Fruit fly (Drosophila melanogaster) whole organism, embryonic: ENCODE data around the gene CG9497.

Experiments
- Bdp1 ChIP-seq: fragments of 200-800 bp; sonication (Bioruptor generic); optimal IDR thresholded peaks from 3 replicates; lab custom pipeline; 2016; ENCODE audit warnings: missing biosample characterization, missing genetic modification characterization
- CG10147 ChIP-seq: fragments of 200-800 bp; sonication (Bioruptor generic); optimal IDR thresholded peaks from 2 replicates; lab custom pipeline; 2019; ENCODE audit warnings: missing biosample characterization, mild to moderate bottlenecking, missing genetic modification characterization, moderate library complexity
- CG11247 ChIP-seq: fragments of 200-800 bp; sonication (Bioruptor generic); IDR thresholded peaks from 2 replicates; pipeline ENCODE4 v1.3.6; 2022; ENCODE audit warnings: missing biosample characterization, missing genetic modification characterization
- CG11456 ChIP-seq: fragments of 200-800 bp; sonication (Bioruptor generic); IDR thresholded peaks from 3 replicates; pipeline ENCODE4 v1.3.6; 2022; ENCODE audit warnings: missing biosample characterization, missing genetic modification characterization
- CG11695 ChIP-seq: fragments of 200-800 bp; sonication (Bioruptor generic); IDR thresholded peaks from 3 replicates; pipeline ENCODE4 v1.3.6; 2022; ENCODE audit warnings: missing biosample characterization, missing genetic modification characterization
- CG11723 ChIP-seq: fragments of 200-800 bp; sonication (Bioruptor generic); optimal IDR thresholded peaks from 2 replicates; lab custom pipeline; 2017; ENCODE audit warnings: missing biosample characterization, mild to moderate bottlenecking, missing genetic modification characterization
- CG12104 ChIP-seq: fragments of 200-800 bp; sonication (Bioruptor generic); optimal IDR thresholded peaks from 3 replicates; lab custom pipeline; 2016; ENCODE audit warnings: missing biosample characterization, missing genetic modification characterization
- CG13624 ChIP-seq: fragments of 200-800 bp; sonication (Bioruptor generic); optimal IDR thresholded peaks from 2 replicates; lab custom pipeline; 2016; ENCODE audit warnings: missing biosample characterization, missing genetic modification characterization
- CG17186 ChIP-seq: fragments of 200-800 bp; sonication (Bioruptor generic); optimal IDR thresholded peaks from 3 replicates; lab custom pipeline; 2017; ENCODE audit warnings: missing biosample characterization, missing genetic modification reagents, missing genetic modification characterization
- CG17385 ChIP-seq: fragments of 200-800 bp; sonication (Bioruptor generic); optimal IDR thresholded peaks from 3 replicates; lab custom pipeline; 2018; ENCODE audit warnings: missing biosample characterization, mild to moderate bottlenecking, missing genetic modification characterization
- CG1792 ChIP-seq: fragments of 200-800 bp; sonication (Bioruptor generic); optimal IDR thresholded peaks from 2 replicates; lab custom pipeline; 2016; ENCODE audit warnings: missing biosample characterization, missing genetic modification characterization
- CG18599 ChIP-seq: fragments of 200-800 bp; sonication (Bioruptor generic); optimal IDR thresholded peaks from 3 replicates; lab custom pipeline; 2017; ENCODE audit warnings: missing biosample characterization, missing genetic modification characterization, mild to moderate bottlenecking, moderate library complexity, missing genetic modification reagents
- CG18764 ChIP-seq: fragments of 200-800 bp; sonication (Bioruptor generic); optimal IDR thresholded peaks from 3 replicates; lab custom pipeline; 2016; ENCODE audit warnings: missing biosample characterization, missing genetic modification characterization
- CG2875 ChIP-seq: fragments of 200-800 bp; sonication (Bioruptor generic); optimal IDR thresholded peaks from 2 replicates; lab custom pipeline; 2017; ENCODE audit warnings: missing biosample characterization, mild to moderate bottlenecking, missing genetic modification characterization, missing genetic modification reagents
- CG31441 ChIP-seq: fragments of 200-800 bp; sonication (Bioruptor generic); IDR thresholded peaks from 2 replicates; pipeline ENCODE4 v1.3.6; 2022; ENCODE audit warnings: missing biosample characterization, missing genetic modification characterization
- CG32767 ChIP-seq: fragments of 200-800 bp; sonication (Bioruptor generic); IDR thresholded peaks from 2 replicates; pipeline ENCODE4 v1.3.6; 2022; ENCODE audit warnings: missing biosample characterization, missing genetic modification characterization
- CG32772 ChIP-seq: fragments of 200-800 bp; sonication (Bioruptor generic); IDR thresholded peaks from 2 replicates; pipeline ENCODE4 v1.3.6; 2022; ENCODE audit warnings: missing biosample characterization, missing genetic modification characterization
- CG4854 ChIP-seq: fragments of 200-800 bp; sonication (Bioruptor generic); optimal IDR thresholded peaks from 2 replicates; lab custom pipeline; 2016; ENCODE audit warnings: missing biosample characterization, missing genetic modification characterization, inconsistent platforms
- CG7271 ChIP-seq: fragments of 200-800 bp; sonication (Bioruptor generic); optimal IDR thresholded peaks from 2 replicates; lab custom pipeline; 2018; ENCODE audit warnings: missing biosample characterization, mild to moderate bottlenecking, missing genetic modification characterization, moderate library complexity
- CG7786 ChIP-seq: fragments of 200-800 bp; sonication (Bioruptor generic); optimal IDR thresholded peaks from 2 replicates; lab custom pipeline; 2016; ENCODE audit warnings: missing biosample characterization, missing genetic modification characterization
- CG7987 ChIP-seq: fragments of 200-800 bp; sonication (Bioruptor generic); optimal IDR thresholded peaks from 2 replicates; lab custom pipeline; 2018; ENCODE audit warnings: missing biosample characterization, mild to moderate bottlenecking, missing genetic modification characterization, moderate library complexity
- Camta ChIP-seq: fragments of 200-800 bp; sonication (Bioruptor generic); optimal IDR thresholded peaks from 2 replicates; lab custom pipeline; 2016; ENCODE audit warnings: missing biosample characterization, missing genetic modification characterization
- Chrac-16 ChIP-seq: fragments of 200-800 bp; sonication (Bioruptor generic); optimal IDR thresholded peaks from 3 replicates; lab custom pipeline; 2016; ENCODE audit warnings: missing biosample characterization, missing genetic modification characterization
- CrebB ChIP-seq: fragments of 200-800 bp; sonication (Bioruptor generic); optimal IDR thresholded peaks from 3 replicates; lab custom pipeline; 2018; ENCODE audit warnings: missing biosample characterization, mild to moderate bottlenecking, missing genetic modification characterization
- D ChIP-seq, 2 experiments: fragments of 200-800 bp in 1 of 2; fragments of >200 bp in 1 of 2; sonication (Bioruptor generic) in 1 of 2; optimal IDR thresholded peaks; 2 replicates in 1 of 2; 3 replicates in 1 of 2; lab custom pipeline; 2017; ENCODE audit warnings: mild to moderate bottlenecking in 1 of 2, missing biosample characterization in 1 of 2, missing genetic modification characterization in 1 of 2, missing genetic modification reagents in 1 of 2
- H15 ChIP-seq: fragments of 200-800 bp; sonication (Bioruptor generic); IDR thresholded peaks from 3 replicates; pipeline ENCODE4 v1.3.6; 2022; ENCODE audit warnings: missing biosample characterization, missing genetic modification characterization
- HmgZ ChIP-seq: fragments of 200-800 bp; sonication (Bioruptor generic); optimal IDR thresholded peaks from 2 replicates; lab custom pipeline; 2018; ENCODE audit warnings: missing biosample characterization, mild to moderate bottlenecking, missing genetic modification characterization
- Kr ChIP-seq: fragments of 200-800 bp; sonication (Bioruptor generic); optimal IDR thresholded peaks from 2 replicates; lab custom pipeline; 2017; ENCODE audit warnings: missing biosample characterization, mild to moderate bottlenecking, missing genetic modification characterization
- Myb ChIP-seq: fragments of 200-800 bp; sonication (Bioruptor generic); optimal IDR thresholded peaks from 2 replicates; lab custom pipeline; 2016; ENCODE audit warnings: missing biosample characterization, missing genetic modification characterization
- NK7.1 ChIP-seq: fragments of 200-800 bp; sonication (Bioruptor generic); optimal IDR thresholded peaks from 3 replicates; lab custom pipeline; 2016; ENCODE audit warnings: missing biosample characterization, missing genetic modification characterization
- Pdp1 ChIP-seq, 2 experiments: fragments of 200-800 bp; sonication (Bioruptor generic); optimal IDR thresholded peaks; 3 replicates each; lab custom pipeline; 2016; ENCODE audit warnings: missing biosample characterization in 2 of 2, missing genetic modification characterization in 2 of 2, mild to moderate bottlenecking in 1 of 2, moderate library complexity in 1 of 2
- bab2 ChIP-seq: fragments of 200-800 bp; sonication (Bioruptor generic); optimal IDR thresholded peaks from 2 replicates; lab custom pipeline; 2016; ENCODE audit warnings: missing biosample characterization, missing genetic modification characterization
- bcd ChIP-seq: fragments of 200-800 bp; sonication (Bioruptor generic); optimal IDR thresholded peaks from 2 replicates; lab custom pipeline; 2017; ENCODE audit warnings: missing biosample characterization, mild to moderate bottlenecking, missing genetic modification characterization
- cwo ChIP-seq: fragments of 200-800 bp; sonication (Bioruptor generic); optimal IDR thresholded peaks from 3 replicates; lab custom pipeline; 2017; ENCODE audit warnings: missing biosample characterization, missing genetic modification characterization, mild to moderate bottlenecking, moderate library complexity, missing genetic modification reagents
- dpn ChIP-seq, 2 experiments: fragments of 200-800 bp; sonication (Bioruptor generic); optimal IDR thresholded peaks; 3 replicates each; lab custom pipeline; 2016; ENCODE audit warnings: missing biosample characterization in 2 of 2, missing genetic modification characterization in 2 of 2
- dysf ChIP-seq: fragments of 200-800 bp; sonication (Bioruptor generic); IDR thresholded peaks from 3 replicates; pipeline ENCODE4 v1.3.6; 2022; ENCODE audit warnings: missing biosample characterization, missing genetic modification characterization
- fd96Cb ChIP-seq: fragments of 200-800 bp; sonication (Bioruptor generic); optimal IDR thresholded peaks from 2 replicates; lab custom pipeline; 2018; ENCODE audit warnings: missing biosample characterization, mild to moderate bottlenecking, missing genetic modification characterization, moderate library complexity
- hkb ChIP-seq, 2 experiments: fragments of 200-800 bp in 1 of 2; fragments of >200 bp in 1 of 2; sonication (Bioruptor generic) in 1 of 2; IDR thresholded peaks in 1 of 2; optimal IDR thresholded peaks in 1 of 2; 2 replicates each; pipeline versions ENCODE4 v1.3.6 to Lab custom; 2017 to 2022; ENCODE audit warnings: missing biosample characterization in 1 of 2, missing genetic modification characterization in 1 of 2
- lmd ChIP-seq: fragments of 200-800 bp; sonication (Bioruptor generic); IDR thresholded peaks from 2 replicates; pipeline ENCODE4 v1.3.6; 2022; ENCODE audit warnings: missing biosample characterization, missing genetic modification characterization
- nerfin-1 ChIP-seq: fragments of 200-800 bp; sonication (Bioruptor generic); optimal IDR thresholded peaks from 3 replicates; lab custom pipeline; 2019; ENCODE audit warnings: missing biosample characterization, mild to moderate bottlenecking, missing genetic modification characterization, moderate library complexity
- pan ChIP-seq, 4 experiments: fragments of >200 bp in 3 of 4; fragments of 200-800 bp in 1 of 4; sonication (Bioruptor generic) in 1 of 4; optimal IDR thresholded peaks in 3 of 4; IDR thresholded peaks in 1 of 4; 2 replicates each; pipeline versions ENCODE4 v1.3.6 to Lab custom; 2017 to 2022; ENCODE audit warnings: missing biosample characterization in 2 of 4, missing genetic modification characterization in 2 of 4, mixed read lengths in 1 of 4
- phol ChIP-seq: fragments of 200-800 bp; sonication (Bioruptor generic); optimal IDR thresholded peaks from 3 replicates; lab custom pipeline; 2018; ENCODE audit warnings: missing biosample characterization, mild to moderate bottlenecking, missing genetic modification characterization, moderate library complexity
- pita ChIP-seq: fragments of 200-800 bp; sonication (Bioruptor generic); optimal IDR thresholded peaks from 2 replicates; lab custom pipeline; 2017; ENCODE audit warnings: missing biosample characterization, mild to moderate bottlenecking, missing genetic modification characterization
- run ChIP-seq: fragments of 200-800 bp; sonication (Bioruptor generic); optimal IDR thresholded peaks from 3 replicates; lab custom pipeline; 2018; ENCODE audit warnings: missing biosample characterization, mild to moderate bottlenecking, missing genetic modification characterization
- tna ChIP-seq: fragments of 200-800 bp; sonication (Bioruptor generic); IDR thresholded peaks from 2 replicates; pipeline ENCODE4 v1.3.6; 2022; ENCODE audit warnings: missing biosample characterization, missing genetic modification characterization; ENCODE audit not compliant: partially characterized antibody
- zf30C ChIP-seq: fragments of 200-800 bp; sonication (Bioruptor generic); optimal IDR thresholded peaks from 3 replicates; lab custom pipeline; 2018; ENCODE audit warnings: missing biosample characterization, mild to moderate bottlenecking, missing genetic modification characterization

Gene CG9497

dm6 chr2L:6339010-6339897 lies 9.0 kb downstream of the CG9497 start (continued):
- TF ChIP-seq pan (optimal IDR thresholded peaks at IDR 0.05; lab: Kevin White, UChicago), result no peak
- peak in 1 of 2 experiments; percentile 57 for TF ChIP-seq pan (GFP tag; optimal IDR thresholded peaks at IDR 0.05 in 1 of 2, IDR thresholded peaks at IDR 0.05 in 1 of 2)
- TF ChIP-seq CG11723 (GFP tag; lab: Kevin White, UChicago), result no peak
- peak; percentile 32 for TF ChIP-seq cwo (GFP tag; lab: Kevin White, UChicago)
- TF ChIP-seq dysf (GFP tag; lab: Robert Waterston, UW), result peak; percentile 49; the same call in 2 of the 3 replicates
- TF ChIP-seq CG4854 (GFP tag; lab: Kevin White, UChicago), result no peak
- TF ChIP-seq CG32767 (GFP tag; lab: Robert Waterston, UW), result peak; percentile 60; the same call in 1 of the 2 replicates
- no peak for TF ChIP-seq CG2875 (GFP tag; lab: Kevin White, UChicago)
- TF ChIP-seq lmd (GFP tag; lab: Robert Waterston, UW), result peak; percentile 31; the same call in 1 of the 2 replicates
- TF ChIP-seq CG1792 (GFP tag; lab: Kevin White, UChicago), result no peak
- TF ChIP-seq CG32772 (GFP tag; lab: Robert Waterston, UW), result 0 out of 2 replicates have a peak, but pooled peaks have one; percentile 8
- TF ChIP-seq CG31441 (GFP tag; lab: Robert Waterston, UW), result peak; percentile 8; the same call in 1 of the 2 replicates
- no peak for TF ChIP-seq Bdp1
- peak; percentile 58 for TF ChIP-seq CG18599 (GFP tag; lab: Kevin White, UChicago)
- TF ChIP-seq nerfin-1 (tag; lab: Kevin White, UChicago), result no peak
- no peak for TF ChIP-seq CG17186 (GFP tag; lab: Kevin White, UChicago)
- TF ChIP-seq CG7987, result no peak
- peak; percentile 32 for TF ChIP-seq CG17385
- TF ChIP-seq CG18764, result peak; percentile 21
- no peak for TF ChIP-seq CG12104 (GFP tag; lab: Kevin White, UChicago)
- TF ChIP-seq NK7.1 (GFP tag; lab: Kevin White, UChicago), result no peak
- TF ChIP-seq Pdp1 (GFP tag; optimal IDR thresholded peaks at IDR 0.05; lab: Kevin White, UChicago), result peak; percentile 54 to 86
- TF ChIP-seq CG11247 (GFP tag; lab: Robert Waterston, UW), result 0 out of 2 replicates have a peak, but pooled peaks have one; percentile 23
- TF ChIP-seq tna (GFP tag; lab: Robert Waterston, UW), result no peak
- TF ChIP-seq CG11695 (GFP tag; lab: Robert Waterston, UW), result no peak
- TF ChIP-seq HmgZ (tag; lab: Kevin White, UChicago), result no peak
- peak; percentile 41 for TF ChIP-seq fd96Cb (tag; lab: Kevin White, UChicago)
- no peak for TF ChIP-seq Kr (GFP tag; lab: Kevin White, UChicago)
- peak; percentile 34; the same call in 1 of the 3 replicates for TF ChIP-seq CG11456 (GFP tag; lab: Robert Waterston, UW)
- TF ChIP-seq H15, result 0 out of 3 replicates have a peak, but pooled peaks have one; percentile 28
- no peak for TF ChIP-seq run (tag; lab: Kevin White, UChicago)
- peak; percentile 39 for TF ChIP-seq CG13624 (GFP tag; lab: Kevin White, UChicago)
- peak; percentile 9 to 52 for TF ChIP-seq dpn (GFP tag; optimal IDR thresholded peaks at IDR 0.05; lab: Kevin White, UChicago)
- peak; percentile 71 for TF ChIP-seq CG7786 (GFP tag; lab: Kevin White, UChicago)
- no peak for TF ChIP-seq pita (GFP tag; lab: Kevin White, UChicago)
- no peak for TF ChIP-seq hkb (optimal IDR thresholded peaks at IDR 0.05; lab: Kevin White, UChicago)
- TF ChIP-seq hkb (GFP tag; IDR thresholded peaks at IDR 0.05; lab: Robert Waterston, UW), result peak; percentile 28
- no peak for TF ChIP-seq CG7271 (tag; lab: Kevin White, UChicago)
- no peak for TF ChIP-seq CG10147 (GFP tag; lab: Kevin White, UChicago)
- peak; percentile 18 for TF ChIP-seq Chrac-16 (GFP tag; lab: Kevin White, UChicago)
- TF ChIP-seq bab2 (GFP tag; lab: Kevin White, UChicago), result peak; percentile 65
- peak; percentile 5 for TF ChIP-seq Camta (GFP tag; lab: Kevin White, UChicago)
- no peak for TF ChIP-seq CrebB (tag; lab: Kevin White, UChicago)
- TF ChIP-seq D (optimal IDR thresholded peaks at IDR 0.05; lab: Kevin White, UChicago), result peak; percentile 36
- no peak for TF ChIP-seq D (GFP tag; optimal IDR thresholded peaks at IDR 0.05; lab: Kevin White, UChicago)
- peak; percentile 4 for TF ChIP-seq bcd
- TF ChIP-seq zf30C (GFP tag; lab: Kevin White, UChicago), result no peak
- peak; percentile 46 for TF ChIP-seq phol
- TF ChIP-seq Myb, result peak; percentile 11
